Worm (Caenorhabditis elegans) whole organism, young adult: ENCODE measurements around the gene F22E5.22.
A peak's percentile ranks its signal among the peaks of the same experiment; 100 is the strongest.

Experiments
- F55B11.4 ChIP-seq: sonication (generic microtip); optimal IDR thresholded peaks from 2 replicates; lab custom pipeline; 2016; ENCODE audit warnings: missing compliant biosample characterization, missing genetic modification characterization, borderline replicate concordance; ENCODE audit not compliant: insufficient read depth
- T07F8.4 ChIP-seq: sonication (generic microtip); optimal IDR thresholded peaks from 2 replicates; lab custom pipeline; 2016; ENCODE audit warnings: mild to moderate bottlenecking, missing genetic modification characterization, moderate library complexity, missing compliant biosample characterization
- Y67H2A.10 ChIP-seq: fragments of 200-800 bp; sonication (Bioruptor generic); conservative IDR thresholded peaks from 2 replicates; pipeline ENCODE4 v1.3.6; 2022; ENCODE audit warnings: missing genetic modification reagents, missing genetic modification characterization, missing compliant biosample characterization
- ZK185.1 ChIP-seq: sonication (generic microtip); optimal IDR thresholded peaks from 2 replicates; lab custom pipeline; 2016; ENCODE audit warnings: mild to moderate bottlenecking, missing genetic modification characterization, missing compliant biosample characterization; ENCODE audit not compliant: poor library complexity, severe bottlenecking
- akir-1 ChIP-seq: fragments of 200-800 bp; sonication (Bioruptor generic); optimal IDR thresholded peaks from 2 replicates; lab custom pipeline; 2018; ENCODE audit warnings: mild to moderate bottlenecking, missing genetic modification characterization, moderate library complexity, missing compliant biosample characterization
- attf-5 ChIP-seq: fragments of 200-800 bp; sonication (Bioruptor generic); optimal IDR thresholded peaks from 2 replicates; lab custom pipeline; 2018; ENCODE audit warnings: mild to moderate bottlenecking, missing genetic modification characterization, missing compliant biosample characterization
- cebp-1 ChIP-seq, 2 experiments: fragments of 200-800 bp in 1 of 2; sonication (Bioruptor generic) in 1 of 2; sonication (generic microtip) in 1 of 2; IDR thresholded peaks in 1 of 2; optimal IDR thresholded peaks in 1 of 2; 2 replicates each; pipeline versions ENCODE4 v1.3.6 to Lab custom; 2017 to 2022; ENCODE audit warnings: missing compliant biosample characterization in 2 of 2, missing genetic modification characterization in 2 of 2, mild to moderate bottlenecking in 1 of 2, missing genetic modification reagents in 1 of 2, moderate library complexity in 1 of 2
- chd-7 ChIP-seq: sonication (generic microtip); optimal IDR thresholded peaks from 2 replicates; lab custom pipeline; 2016; ENCODE audit warnings: mild to moderate bottlenecking, missing genetic modification characterization, moderate library complexity, missing compliant biosample characterization
- dox-1 ChIP-seq: fragments of 200-800 bp; sonication (Bioruptor generic); IDR thresholded peaks from 2 replicates; pipeline ENCODE4 v1.3.6; 2022; ENCODE audit warnings: missing genetic modification reagents, missing genetic modification characterization, missing compliant biosample characterization
- dpff-1 ChIP-seq: sonication (generic microtip); optimal IDR thresholded peaks from 2 replicates; lab custom pipeline; 2017; ENCODE audit warnings: mild to moderate bottlenecking, missing genetic modification characterization, missing compliant biosample characterization
- ets-4 ChIP-seq: fragments of 200-800 bp; sonication (Bioruptor generic); optimal IDR thresholded peaks from 2 replicates; lab custom pipeline; 2018; ENCODE audit warnings: mild to moderate bottlenecking, missing genetic modification characterization, missing compliant biosample characterization
- gei-17 ChIP-seq: fragments of 200-800 bp; sonication (Bioruptor generic); optimal IDR thresholded peaks from 2 replicates; lab custom pipeline; 2018; ENCODE audit warnings: mild to moderate bottlenecking, missing genetic modification characterization, missing compliant biosample characterization
- him-1 ChIP-seq: sonication (generic microtip); optimal IDR thresholded peaks from 2 replicates; lab custom pipeline; 2016; ENCODE audit warnings: missing genotype, missing genetic modification reagents, missing genetic modification characterization, missing compliant biosample characterization
- hmg-1.2 ChIP-seq: fragments of 200-800 bp; sonication (Bioruptor generic); IDR thresholded peaks from 2 replicates; pipeline ENCODE4 v1.3.6; 2022; ENCODE audit warnings: missing genetic modification reagents, missing genetic modification characterization, missing compliant biosample characterization
- hrde-1 ChIP-seq: sonication (generic microtip); optimal IDR thresholded peaks from 2 replicates; lab custom pipeline; 2016; ENCODE audit warnings: missing genetic modification characterization, mild to moderate bottlenecking, missing compliant biosample characterization, moderate library complexity, missing genotype, missing genetic modification reagents, borderline replicate concordance
- hsf-1 ChIP-seq: fragments of 200-800 bp; sonication (Bioruptor generic); IDR thresholded peaks from 2 replicates; pipeline ENCODE4 v1.3.6; 2022; ENCODE audit warnings: missing genetic modification reagents, missing genetic modification characterization, missing compliant biosample characterization
- lag-1 ChIP-seq: fragments of 200-800 bp; sonication (Bioruptor generic); IDR thresholded peaks from 2 replicates; pipeline ENCODE4 v1.3.6; 2022; ENCODE audit warnings: missing genetic modification reagents, missing genetic modification characterization, missing compliant biosample characterization
- lin-26 ChIP-seq: fragments of 200-800 bp; sonication (Bioruptor generic); IDR thresholded peaks from 2 replicates; pipeline ENCODE4 v1.3.6; 2022; ENCODE audit warnings: missing genetic modification reagents, missing genetic modification characterization, missing compliant biosample characterization
- lir-1 ChIP-seq: fragments of 200-800 bp; sonication (Bioruptor generic); conservative IDR thresholded peaks from 2 replicates; pipeline ENCODE4 v1.3.6; 2022; ENCODE audit warnings: missing genetic modification reagents, missing genetic modification characterization, missing compliant biosample characterization
- lsl-1 ChIP-seq: fragments of 200-800 bp; sonication (Bioruptor generic); optimal IDR thresholded peaks from 2 replicates; lab custom pipeline; 2018; ENCODE audit warnings: mild to moderate bottlenecking, missing genetic modification characterization, moderate library complexity, missing compliant biosample characterization
- lsy-27 ChIP-seq: sonication (generic microtip); optimal IDR thresholded peaks from 2 replicates; lab custom pipeline; 2017; ENCODE audit warnings: missing genetic modification characterization, mild to moderate bottlenecking, missing compliant biosample characterization, antibody characterized with exemption, missing genotype, borderline replicate concordance; ENCODE audit not compliant: insufficient read depth
- madf-6 ChIP-seq: fragments of 200-800 bp; sonication (Bioruptor generic); IDR thresholded peaks from 2 replicates; pipeline ENCODE4 v1.3.6; 2022; ENCODE audit warnings: missing genetic modification reagents, missing genetic modification characterization, missing compliant biosample characterization
- mcd-1 ChIP-seq: fragments of 200-800 bp; sonication (Bioruptor generic); IDR thresholded peaks from 2 replicates; pipeline ENCODE4 v1.3.6; 2022; ENCODE audit warnings: missing genetic modification reagents, missing genetic modification characterization, missing compliant biosample characterization
- mel-28 ChIP-seq: sonication (generic microtip); optimal IDR thresholded peaks from 2 replicates; lab custom pipeline; 2016; ENCODE audit warnings: borderline replicate concordance, mild to moderate bottlenecking, missing genetic modification characterization, missing compliant biosample characterization
- mes-4 ChIP-seq: sonication (generic microtip); optimal IDR thresholded peaks from 2 replicates; lab custom pipeline; 2016; ENCODE audit warnings: missing genotype, missing genetic modification characterization, missing compliant biosample characterization
- mxl-1 ChIP-seq: sonication (generic microtip); optimal IDR thresholded peaks from 2 replicates; lab custom pipeline; 2016; ENCODE audit warnings: missing genetic modification characterization, missing compliant biosample characterization
- nfya-1 ChIP-seq: sonication (generic microtip); optimal IDR thresholded peaks from 2 replicates; lab custom pipeline; 2017; ENCODE audit warnings: antibody characterized with exemption, missing compliant biosample characterization, missing genetic modification characterization, borderline replicate concordance; ENCODE audit not compliant: insufficient read depth
- nfyb-1 ChIP-seq: fragments of 200-800 bp; sonication (Bioruptor generic); IDR thresholded peaks from 2 replicates; pipeline ENCODE4 v1.3.6; 2022; ENCODE audit warnings: missing genetic modification reagents, missing genetic modification characterization, missing compliant biosample characterization
- nhr-120 ChIP-seq: fragments of 200-800 bp; sonication (Bioruptor generic); IDR thresholded peaks from 2 replicates; pipeline ENCODE4 v1.3.6; 2022; ENCODE audit warnings: missing genetic modification characterization, missing compliant biosample characterization
- rec-8 ChIP-seq, 2 experiments: sonication (generic microtip); optimal IDR thresholded peaks; 2 replicates each; lab custom pipeline; 2016; ENCODE audit warnings: mild to moderate bottlenecking in 2 of 2, missing genetic modification characterization in 2 of 2, missing genetic modification reagents in 2 of 2, missing genotype in 2 of 2, missing biosample characterization in 1 of 2, missing compliant biosample characterization in 1 of 2, moderate library complexity in 1 of 2
- repo-1 ChIP-seq: sonication (generic microtip); optimal IDR thresholded peaks from 2 replicates; lab custom pipeline; 2017; ENCODE audit warnings: mild to moderate bottlenecking, missing genetic modification characterization, missing compliant biosample characterization
- sdz-38 ChIP-seq: sonication (generic microtip); optimal IDR thresholded peaks from 2 replicates; lab custom pipeline; 2016; ENCODE audit warnings: missing genotype, missing genetic modification characterization, missing compliant biosample characterization
- tbx-9 ChIP-seq: sonication (generic microtip); optimal IDR thresholded peaks from 2 replicates; lab custom pipeline; 2016; ENCODE audit warnings: borderline replicate concordance, missing genetic modification characterization, inconsistent platforms, missing compliant biosample characterization
- unc-130 ChIP-seq: sonication (generic microtip); optimal IDR thresholded peaks from 2 replicates; lab custom pipeline; 2016; ENCODE audit warnings: missing genetic modification reagents, missing genetic modification characterization, missing compliant biosample characterization
- unc-62 ChIP-seq: fragments of 150-350 bp; optimal IDR thresholded peaks from 2 replicates; lab custom pipeline; 2014; ENCODE audit warnings: missing biosample characterization, missing genetic modification reagents, missing genetic modification characterization
- ztf-18 ChIP-seq: sonication (generic microtip); optimal IDR thresholded peaks from 2 replicates; lab custom pipeline; 2016; ENCODE audit warnings: missing genotype, mild to moderate bottlenecking, missing genetic modification characterization, missing compliant biosample characterization
- ztf-25 ChIP-seq: fragments of 200-800 bp; sonication (Bioruptor generic); IDR thresholded peaks from 2 replicates; pipeline ENCODE4 v1.3.6; 2022; ENCODE audit warnings: missing genetic modification reagents, missing genetic modification characterization, missing compliant biosample characterization
- ztf-26 ChIP-seq: sonication (generic microtip); optimal IDR thresholded peaks from 2 replicates; lab custom pipeline; 2017; ENCODE audit warnings: missing genetic modification characterization, missing compliant biosample characterization
- ztf-3 ChIP-seq: fragments of 200-800 bp; sonication (Bioruptor generic); optimal IDR thresholded peaks from 2 replicates; lab custom pipeline; 2018; ENCODE audit warnings: mild to moderate bottlenecking, missing genetic modification characterization, missing compliant biosample characterization

Gene F22E5.22

DNA sequence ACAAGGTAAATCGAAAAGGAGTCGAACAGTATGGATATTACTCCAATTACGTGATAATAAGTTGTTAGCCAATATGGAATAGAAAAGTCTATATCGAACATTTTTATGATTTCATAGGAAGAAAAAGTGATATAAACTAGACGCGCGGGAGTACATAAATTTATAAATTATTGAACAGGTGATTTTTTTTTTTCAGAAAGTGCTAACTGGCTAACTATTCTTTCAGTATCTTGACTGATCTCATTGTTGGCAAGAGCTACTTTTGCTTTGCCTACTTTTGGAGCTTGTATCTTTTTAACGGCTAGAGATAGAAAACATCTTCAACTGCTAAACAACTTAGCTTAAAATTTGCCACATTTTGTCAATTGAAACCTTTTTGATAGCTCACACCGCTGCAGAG is 37.1 kb downstream of the F22E5.22 start, which contains the start of gene sri-60:
sri-60 (minus strand) TSS at position 101 of the 400 bp plus-strand sequence.
- no peak for TF ChIP-seq mcd-1
- no peak for TF ChIP-seq ets-4 (GFP tag; lab: Kevin White, UChicago)
- TF ChIP-seq ZK185.1 (tag; lab: Kevin White, UChicago) = no peak
- no peak for TF ChIP-seq unc-130
- TF ChIP-seq nfyb-1 = no peak
- no peak for TF ChIP-seq ztf-26
- TF ChIP-seq sdz-38 = no peak
- no peak for TF ChIP-seq dpff-1 (tag; lab: Kevin White, UChicago)
- no peak for TF ChIP-seq ztf-18 (tag; lab: Kevin White, UChicago)
- TF ChIP-seq T07F8.4 (tag; lab: Kevin White, UChicago) = no peak
- TF ChIP-seq mxl-1 = no peak
- no peak for TF ChIP-seq akir-1 (GFP tag; lab: Kevin White, UChicago)
- TF ChIP-seq him-1 (tag; lab: Kevin White, UChicago) = no peak
- no peak for TF ChIP-seq repo-1 (tag; lab: Kevin White, UChicago)

DNA sequence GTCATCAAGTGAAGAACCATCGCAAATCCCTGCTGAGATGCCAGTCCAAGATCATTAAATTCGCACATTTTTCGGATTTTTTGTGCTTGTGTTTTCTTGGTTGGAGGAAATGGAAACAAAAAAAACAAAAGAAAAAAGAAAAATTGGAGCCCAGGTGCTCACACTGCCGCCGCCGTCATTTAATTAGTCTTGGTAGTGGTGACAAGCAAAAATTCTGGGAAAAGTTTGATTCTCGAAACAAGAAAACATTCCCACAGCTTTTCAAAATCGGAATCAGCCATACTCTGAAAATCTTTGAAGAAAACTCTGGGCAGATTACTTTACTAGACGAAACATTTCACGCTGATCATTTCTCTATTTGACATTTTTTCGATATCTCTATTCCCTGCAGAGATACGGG is 39.5 kb downstream of the F22E5.22 start, which contains the start of gene srh-128:
srh-128 (minus strand) TSS at position 101 of the 400 bp plus-strand sequence.
- TF ChIP-seq dox-1 (GFP tag; lab: Robert Waterston, UW) = no peak
- TF ChIP-seq lag-1 (GFP tag; lab: Robert Waterston, UW) = no peak

DNA sequence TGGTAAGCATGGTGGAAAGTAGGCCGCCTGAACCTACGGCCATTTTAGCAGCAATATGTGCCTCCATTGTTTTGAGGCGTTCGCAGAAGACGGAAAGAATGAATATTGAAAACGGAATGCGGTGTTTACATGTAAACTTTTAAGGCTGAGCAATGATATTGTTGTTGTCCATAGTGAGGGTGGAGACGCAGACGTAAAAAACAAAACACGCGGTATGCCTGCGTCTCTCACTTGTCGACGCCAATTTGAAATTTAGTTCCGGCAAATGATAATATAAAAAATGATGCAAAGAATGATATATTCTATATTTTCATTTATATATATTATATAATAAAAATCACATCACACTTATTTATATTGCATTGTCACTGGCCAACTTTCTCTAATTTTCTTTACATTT is 42.2 kb downstream of the F22E5.22 start, which contains the start of gene Y47G7B.2:
Y47G7B.2 (minus strand) TSS at position 143 of the 400 bp plus-strand sequence.
- TF ChIP-seq hmg-1.2 (peak; percentile 59; the same call in 1 of the 2 replicates), hrde-1 (tag; lab: Kevin White, UChicago) (no peak), attf-5 (GFP tag; lab: Kevin White, UChicago) (peak; percentile 18)

DNA sequence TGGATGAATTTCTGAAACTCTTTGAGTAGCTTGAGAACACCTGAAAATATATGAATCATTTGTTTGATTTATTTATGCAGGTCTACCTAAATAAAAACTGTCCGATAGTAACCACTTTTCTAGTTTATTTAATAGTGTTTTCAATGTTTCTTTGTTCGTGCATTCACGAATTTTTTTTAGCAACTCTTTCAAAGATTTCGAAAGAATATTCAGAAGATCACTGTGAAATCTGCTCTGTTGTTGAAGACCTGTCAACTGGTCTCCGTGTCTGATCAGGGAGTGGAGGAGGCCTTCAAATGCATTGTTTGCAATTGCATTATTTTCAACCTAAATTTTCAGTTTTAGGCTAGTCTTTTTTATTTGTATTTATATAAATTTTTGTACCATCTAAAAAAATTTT is 44.2 kb downstream of the F22E5.22 start, which contains the start of gene T05A8.1:
T05A8.1 (minus strand) TSS at position 101 of the 400 bp plus-strand sequence.
- no peak for TF ChIP-seq tbx-9 (tag; lab: Kevin White, UChicago)
- TF ChIP-seq F55B11.4 (tag; lab: Kevin White, UChicago) = no peak
- no peak for TF ChIP-seq ztf-25 (GFP tag; lab: Robert Waterston, UW)
- TF ChIP-seq rec-8 (tag; optimal IDR thresholded peaks at IDR 0.05; lab: Kevin White, UChicago) = no peak

DNA sequence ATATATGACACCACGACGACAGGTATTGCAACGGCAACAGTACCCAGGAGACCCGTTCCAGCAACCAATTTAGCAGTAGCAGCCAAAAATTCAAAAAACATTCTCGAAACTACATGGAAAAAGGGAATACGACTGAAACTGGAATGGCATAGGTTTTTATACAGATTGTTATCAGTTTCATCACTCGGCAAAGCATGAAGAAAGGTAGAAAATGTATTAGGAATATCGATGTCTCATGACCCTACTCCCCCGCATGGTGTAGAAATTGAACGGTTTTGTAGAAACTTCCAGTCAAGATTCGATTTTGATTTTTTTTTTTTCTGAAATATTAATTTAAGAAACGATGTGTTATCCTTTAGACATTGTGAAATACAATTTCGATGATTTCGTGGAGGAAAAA is 45.2 kb downstream of the F22E5.22 start, which contains the start of gene T05A8.2:
T05A8.2 (minus strand) TSS at position 101 of the 400 bp plus-strand sequence.
- TF ChIP-seq Y67H2A.10 (GFP tag; lab: Robert Waterston, UW) = no peak
- TF ChIP-seq mel-28 (tag; lab: Kevin White, UChicago) = no peak
- TF ChIP-seq gei-17 (GFP tag; lab: Kevin White, UChicago) = no peak
- no peak for TF ChIP-seq lir-1
- TF ChIP-seq madf-6 = no peak
- TF ChIP-seq cebp-1 (GFP tag; IDR thresholded peaks at IDR 0.05; lab: Robert Waterston, UW) = no peak
- TF ChIP-seq cebp-1 (tag; optimal IDR thresholded peaks at IDR 0.05; lab: Kevin White, UChicago) = no peak
- TF ChIP-seq lsy-27 (tag; lab: Kevin White, UChicago) = no peak
- TF ChIP-seq ztf-3 (GFP tag; lab: Kevin White, UChicago) = no peak
- TF ChIP-seq tbx-9 (tag; lab: Kevin White, UChicago) = no peak
- TF ChIP-seq lsl-1 (GFP tag; lab: Kevin White, UChicago) = no peak
- no peak for TF ChIP-seq hsf-1
- no peak for TF ChIP-seq unc-130
- TF ChIP-seq lin-26 (GFP tag; lab: Robert Waterston, UW) = no peak
- no peak for TF ChIP-seq chd-7
- no peak for TF ChIP-seq nhr-120 (GFP tag; lab: Robert Waterston, UW)
- no peak for TF ChIP-seq mes-4
- TF ChIP-seq unc-62 (GFP tag; lab: Kevin White, UChicago) = no peak
- TF ChIP-seq nfya-1 (tag; lab: Kevin White, UChicago) = no peak
- TF ChIP-seq, all 124 proteins: peak for 0
